Worm (Caenorhabditis elegans) whole organism, late embryonic: ENCODE results near the gene str-12.
"Not testable (repeated sequence)": the region's sequence is repeated elsewhere in the genome, so short reads cannot be mapped to it uniquely, and the experiment has no call there.

Source experiments
- C08G9.2 ChIP-seq: sonication (generic microtip); optimal IDR thresholded peaks from 2 replicates; lab custom pipeline; 2016; ENCODE audit warnings: mild to moderate bottlenecking, missing genetic modification characterization, moderate library complexity, missing compliant biosample characterization
- F13H6.1 ChIP-seq: sonication (generic microtip); optimal IDR thresholded peaks from 2 replicates; lab custom pipeline; 2016; ENCODE audit warnings: missing genetic modification characterization, missing compliant biosample characterization
- K02D7.2 ChIP-seq: sonication (generic microtip); optimal IDR thresholded peaks from 2 replicates; lab custom pipeline; 2017; ENCODE audit warnings: mild to moderate bottlenecking, missing genetic modification characterization, missing compliant biosample characterization
- Y22D7AL.16 ChIP-seq: sonication (generic microtip); optimal IDR thresholded peaks from 2 replicates; lab custom pipeline; 2016; ENCODE audit warnings: missing genetic modification characterization, missing compliant biosample characterization
- ceh-18 ChIP-seq: sonication (generic microtip); optimal IDR thresholded peaks from 2 replicates; lab custom pipeline; 2016; ENCODE audit warnings: missing genetic modification characterization, missing compliant biosample characterization
- ceh-19 ChIP-seq: fragments of 200-800 bp; sonication (Bioruptor generic); optimal IDR thresholded peaks from 2 replicates; lab custom pipeline; 2018; ENCODE audit warnings: mild to moderate bottlenecking, missing genetic modification characterization, missing compliant biosample characterization
- ceh-22 ChIP-seq: sonication (generic microtip); optimal IDR thresholded peaks from 2 replicates; lab custom pipeline; 2017; ENCODE audit warnings: missing biosample characterization, missing genetic modification characterization
- ceh-30 ChIP-seq: fragments of 150-350 bp; optimal IDR thresholded peaks from 2 replicates; lab custom pipeline; 2014; ENCODE audit warnings: missing biosample characterization, missing genetic modification characterization
- ceh-34 ChIP-seq: sonication (generic microtip); optimal IDR thresholded peaks from 2 replicates; lab custom pipeline; 2016; ENCODE audit warnings: mild to moderate bottlenecking, missing genetic modification characterization, missing compliant biosample characterization
- ceh-6 ChIP-seq: fragments of 200-800 bp; sonication (Bioruptor generic); optimal IDR thresholded peaks from 2 replicates; lab custom pipeline; 2018; ENCODE audit warnings: mild to moderate bottlenecking, missing genetic modification characterization, missing compliant biosample characterization
- ceh-9 ChIP-seq: sonication (generic microtip); optimal IDR thresholded peaks from 2 replicates; lab custom pipeline; 2016; ENCODE audit warnings: mild to moderate bottlenecking, missing genetic modification characterization, inconsistent platforms, missing compliant biosample characterization
- che-1 ChIP-seq: sonication (generic microtip); optimal IDR thresholded peaks from 2 replicates; lab custom pipeline; 2016; ENCODE audit warnings: mild to moderate bottlenecking, missing genetic modification characterization, missing compliant biosample characterization
- elt-4 ChIP-seq: sonication (generic microtip); optimal IDR thresholded peaks from 2 replicates; lab custom pipeline; 2016; ENCODE audit warnings: missing genetic modification characterization, missing compliant biosample characterization
- ets-4 ChIP-seq: sonication (generic microtip); optimal IDR thresholded peaks from 2 replicates; lab custom pipeline; 2016; ENCODE audit warnings: missing genetic modification characterization, missing compliant biosample characterization
- fax-1 ChIP-seq: sonication (generic microtip); optimal IDR thresholded peaks from 2 replicates; lab custom pipeline; 2016; ENCODE audit warnings: missing genotype, missing genetic modification characterization, missing compliant biosample characterization
- fkh-10 ChIP-seq: fragments of 150-350 bp; optimal IDR thresholded peaks from 2 replicates; lab custom pipeline; 2014; ENCODE audit warnings: missing biosample characterization, missing genetic modification reagents, missing genetic modification characterization
- fkh-6 ChIP-seq: sonication (generic microtip); optimal IDR thresholded peaks from 2 replicates; lab custom pipeline; 2016; ENCODE audit warnings: missing genetic modification characterization, missing compliant biosample characterization
- gmeb-2 ChIP-seq: sonication (generic microtip); optimal IDR thresholded peaks from 2 replicates; lab custom pipeline; 2016; ENCODE audit warnings: missing genetic modification characterization, inconsistent platforms, missing compliant biosample characterization
- hlh-13 ChIP-seq: fragments of 200-800 bp; sonication (Bioruptor generic); optimal IDR thresholded peaks from 2 replicates; lab custom pipeline; 2018; ENCODE audit warnings: mild to moderate bottlenecking, missing genetic modification characterization, missing compliant biosample characterization
- hlh-30 ChIP-seq: sonication (generic microtip); optimal IDR thresholded peaks from 2 replicates; lab custom pipeline; 2017; ENCODE audit warnings: antibody characterized with exemption, missing genetic modification characterization, missing compliant biosample characterization; ENCODE audit not compliant: insufficient read depth
- hlh-6 ChIP-seq: sonication (generic microtip); optimal IDR thresholded peaks from 2 replicates; lab custom pipeline; 2016; ENCODE audit warnings: missing genotype, missing genetic modification characterization, missing compliant biosample characterization
- lin-11 ChIP-seq: fragments of 200-800 bp; sonication (Bioruptor generic); optimal IDR thresholded peaks from 2 replicates; lab custom pipeline; 2018; ENCODE audit warnings: mild to moderate bottlenecking, missing genetic modification characterization, missing compliant biosample characterization
- madf-2 ChIP-seq: sonication (generic microtip); optimal IDR thresholded peaks from 2 replicates; lab custom pipeline; 2017; ENCODE audit warnings: missing genetic modification characterization, missing compliant biosample characterization
- mec-3 ChIP-seq: sonication (generic microtip); optimal IDR thresholded peaks from 2 replicates; lab custom pipeline; 2016; ENCODE audit warnings: borderline replicate concordance, missing genetic modification characterization, missing compliant biosample characterization
- nfya-1 ChIP-seq: sonication (generic microtip); optimal IDR thresholded peaks from 2 replicates; lab custom pipeline; 2017; ENCODE audit warnings: missing genetic modification characterization, mild to moderate bottlenecking, missing compliant biosample characterization, antibody characterized with exemption, moderate library complexity
- nhr-11 ChIP-seq: fragments of 150-350 bp; optimal IDR thresholded peaks from 2 replicates; lab custom pipeline; 2014; ENCODE audit warnings: missing biosample characterization, missing genetic modification characterization
- npax-4 ChIP-seq: sonication (generic microtip); optimal IDR thresholded peaks from 2 replicates; lab custom pipeline; 2016; ENCODE audit warnings: missing genetic modification characterization, missing compliant biosample characterization
- odd-2 ChIP-seq: sonication (generic microtip); optimal IDR thresholded peaks from 2 replicates; lab custom pipeline; 2017; ENCODE audit warnings: antibody characterized with exemption, mild to moderate bottlenecking, missing genetic modification characterization, missing compliant biosample characterization
- pqm-1 ChIP-seq: sonication (generic microtip); optimal IDR thresholded peaks from 2 replicates; lab custom pipeline; 2016; ENCODE audit warnings: missing genetic modification characterization, missing compliant biosample characterization
- pros-1 ChIP-seq: fragments of 150-350 bp; optimal IDR thresholded peaks from 2 replicates; lab custom pipeline; 2014; ENCODE audit warnings: missing biosample characterization, missing genetic modification reagents, missing genetic modification characterization
- ref-2 ChIP-seq: sonication (generic microtip); optimal IDR thresholded peaks from 2 replicates; lab custom pipeline; 2016; ENCODE audit warnings: missing genetic modification characterization, missing compliant biosample characterization
- syd-9 ChIP-seq: sonication (generic microtip); optimal IDR thresholded peaks from 2 replicates; lab custom pipeline; 2016; ENCODE audit warnings: mild to moderate bottlenecking, missing genetic modification characterization, moderate library complexity, missing compliant biosample characterization
- ttx-3 ChIP-seq: sonication (generic microtip); optimal IDR thresholded peaks from 2 replicates; lab custom pipeline; 2016; ENCODE audit warnings: missing genetic modification reagents, missing genetic modification characterization, missing compliant biosample characterization
- unc-42 ChIP-seq: sonication (generic microtip); optimal IDR thresholded peaks from 2 replicates; lab custom pipeline; 2016; ENCODE audit warnings: missing genotype, missing genetic modification characterization, missing compliant biosample characterization
- unc-55 ChIP-seq: sonication (generic microtip); optimal IDR thresholded peaks from 2 replicates; lab custom pipeline; 2017; ENCODE audit warnings: missing biosample characterization, missing genetic modification reagents, missing genetic modification characterization
- unc-86 ChIP-seq: sonication (generic microtip); optimal IDR thresholded peaks from 2 replicates; lab custom pipeline; 2016; ENCODE audit warnings: missing genetic modification characterization, missing compliant biosample characterization

The str-12 gene

DNA sequence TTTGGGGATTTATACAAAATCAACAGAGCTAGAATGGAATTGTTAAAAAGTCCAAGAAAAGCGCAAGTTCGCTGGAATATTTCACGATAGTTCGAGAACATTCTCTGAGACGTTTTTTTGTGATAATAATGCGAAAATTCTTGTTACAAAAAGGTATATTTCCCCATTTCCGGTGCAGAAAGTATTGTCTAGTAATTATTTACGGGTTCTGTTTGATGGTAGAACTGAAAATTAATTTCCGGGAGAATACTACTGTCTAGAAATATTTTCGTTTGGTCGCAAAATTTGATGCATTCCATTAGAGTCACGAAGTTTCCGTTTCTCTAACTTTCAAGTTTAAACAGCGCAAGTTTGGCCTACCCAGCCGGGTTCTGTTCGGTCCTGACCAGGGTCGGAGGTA lies 18.9 kb downstream of the str-12 start, which contains the start of gene str-248:
Gene str-248, minus strand, starts transcription at position 101 of the 400 bp plus-strand sequence.
- TF ChIP-seq syd-9 (no peak), nfya-1 (no peak), unc-55 (GFP tag; lab: Kevin White, UChicago) (no peak), ets-4 (tag; lab: Kevin White, UChicago) (no peak), pqm-1 (no peak)

DNA sequence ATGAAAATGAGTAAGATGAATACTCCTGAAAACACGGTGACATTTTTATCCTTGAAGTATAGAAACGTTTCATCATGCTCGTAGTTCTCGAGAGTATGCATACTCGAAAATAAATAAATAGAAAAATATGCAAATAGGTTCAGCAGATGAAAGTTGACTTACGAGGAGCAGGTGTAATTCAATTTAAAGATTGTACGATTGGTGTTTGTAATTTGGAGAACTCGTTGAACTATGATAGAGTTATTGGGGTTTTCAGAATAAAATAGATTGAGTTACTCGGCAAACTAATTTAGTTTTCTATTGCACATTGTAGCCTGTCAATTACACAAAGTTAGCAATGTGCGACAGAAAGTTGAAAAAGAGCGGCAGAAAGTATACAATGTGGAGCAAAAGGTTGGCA lies 28.2 kb downstream of the str-12 start, which contains the start of gene srz-44:
Gene srz-44, minus strand, starts transcription at position 101 of the 400 bp plus-strand sequence.
- TF ChIP-seq fkh-6 (tag; lab: Kevin White, UChicago) (no peak), ceh-34 (no peak), unc-86 (tag; lab: Kevin White, UChicago) (no peak), ceh-22 (tag; lab: Kevin White, UChicago) (no peak), hlh-13 (GFP tag; lab: Kevin White, UChicago) (no peak), madf-2 (no peak)
- TF ChIP-seq, all 69 proteins: peak for 0

DNA sequence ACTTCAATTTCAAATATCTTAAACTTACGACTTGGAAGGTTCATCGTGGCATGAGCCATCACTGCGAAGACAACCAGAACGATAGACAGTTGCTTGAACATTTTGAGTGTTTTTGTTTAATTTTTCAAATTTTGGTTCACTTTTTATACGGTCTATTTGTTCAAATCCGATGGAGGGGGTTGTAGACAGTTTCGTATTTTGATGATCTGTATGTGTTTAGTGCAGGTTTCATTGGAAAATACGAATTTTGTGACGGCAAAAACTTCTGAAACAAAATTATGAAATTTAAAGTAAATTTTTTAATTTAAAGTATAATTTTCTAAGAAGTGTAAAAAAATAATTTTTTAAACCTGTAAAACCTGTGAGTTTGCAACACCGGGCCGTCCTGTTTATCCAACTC lies 32.5 kb downstream of the str-12 start, which contains the start of gene C55A1.4:
Gene C55A1.4, minus strand, starts transcription at position 101 of the 400 bp plus-strand sequence.
- TF ChIP-seq syd-9; C08G9.2 (tag; lab: Kevin White, UChicago); F13H6.1 (tag; lab: Kevin White, UChicago): not testable (repeated sequence)
- TF ChIP-seq, all 69 proteins: peak for 0; not testable (repeated sequence) for 69

DNA sequence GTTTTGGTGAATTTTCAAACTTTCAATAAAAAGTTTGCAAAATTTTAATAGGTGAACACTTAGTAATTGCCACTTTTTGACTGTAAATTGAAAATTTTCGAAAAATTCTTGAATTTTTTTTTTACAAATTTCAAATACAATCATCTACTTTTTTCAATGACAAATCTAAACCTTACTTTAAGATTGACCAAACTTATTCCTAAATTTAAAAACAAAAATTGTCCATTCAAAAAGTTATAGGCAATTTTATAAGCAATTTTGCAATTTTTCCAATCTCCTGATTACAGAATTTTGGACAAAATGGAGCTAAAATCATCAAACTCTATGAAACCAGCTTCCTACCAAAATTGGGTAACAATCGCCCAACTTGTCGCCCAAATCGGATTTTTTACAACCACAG lies 33.9 kb downstream of the str-12 start, which contains the start of gene str-23:
Gene str-23, plus strand, starts transcription at position 301 of the 400 bp plus-strand sequence.
- no peak for TF ChIP-seq ttx-3 (tag; lab: Kevin White, UChicago)
- TF ChIP-seq hlh-13 (GFP tag; lab: Kevin White, UChicago) = no peak
- TF ChIP-seq ceh-22 (tag; lab: Kevin White, UChicago) = no peak
- TF ChIP-seq fkh-10 (GFP tag; lab: Kevin White, UChicago) = no peak
- no peak for TF ChIP-seq hlh-6 (tag; lab: Kevin White, UChicago)
- no peak for TF ChIP-seq ref-2 (tag; lab: Kevin White, UChicago)

DNA sequence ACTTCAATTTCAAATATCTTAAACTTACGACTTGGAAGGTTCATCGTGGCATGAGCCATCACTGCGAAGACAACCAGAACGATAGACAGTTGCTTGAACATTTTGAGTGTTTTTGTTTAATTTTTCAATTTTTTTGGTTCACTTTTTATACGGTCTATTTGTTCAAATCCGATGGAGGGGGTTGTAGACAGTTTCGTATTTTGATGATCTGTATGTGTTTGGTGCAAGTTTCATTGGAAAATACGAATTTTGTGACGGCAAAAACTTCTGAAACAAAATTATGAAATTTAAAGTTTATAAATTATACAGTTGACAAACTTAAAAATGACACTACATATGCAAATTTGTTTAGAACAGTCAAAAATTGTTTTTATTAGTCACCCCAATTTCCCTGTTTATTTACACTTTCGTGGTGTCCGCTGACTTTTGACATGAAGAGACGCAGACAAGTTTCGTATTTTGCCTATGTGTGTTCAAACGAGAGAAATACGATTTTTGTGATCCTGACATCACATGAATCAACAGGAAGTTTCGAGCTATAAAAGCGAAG lies 36.9 kb downstream of the str-12 start, which contains the start of the genes C55A1.7 and C55A1.6:
Gene C55A1.7, minus strand, starts transcription at position 101 of the 550 bp plus-strand sequence.
Gene C55A1.6, plus strand, starts transcription at position 500 of the 550 bp plus-strand sequence.
- not testable (repeated sequence) for TF ChIP-seq ceh-9; odd-2 (tag; lab: Kevin White, UChicago); syd-9

DNA sequence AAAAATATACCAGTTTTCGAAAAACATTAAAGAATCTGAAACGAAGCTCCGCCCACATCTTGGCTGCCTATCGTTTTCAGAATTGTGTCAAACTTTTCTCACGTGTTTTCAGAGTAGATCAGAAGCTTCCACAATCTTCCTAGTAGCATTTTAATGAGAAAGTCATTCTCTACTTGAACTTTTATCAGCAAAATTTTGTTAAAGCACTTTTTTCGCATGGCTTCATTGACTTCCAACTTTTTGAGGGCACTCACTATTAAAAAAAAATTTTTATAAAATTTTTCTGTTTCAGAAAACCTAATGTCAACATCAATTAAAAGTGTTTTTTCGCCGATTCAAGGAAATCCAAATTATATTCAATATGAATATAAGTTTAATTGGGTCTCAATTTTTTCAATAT lies 39.5 kb downstream of the str-12 start, which contains the start of gene sru-42:
Gene sru-42, plus strand, starts transcription at position 301 of the 400 bp plus-strand sequence.
- TF ChIP-seq fax-1 (tag; lab: Kevin White, UChicago) (no peak), mec-3 (tag; lab: Kevin White, UChicago) (no peak), lin-11 (no peak), ceh-19 (no peak), ceh-34 (no peak), che-1 (tag; lab: Kevin White, UChicago) (no peak), nhr-11 (tag; lab: Kevin White, UChicago) (no peak), elt-4 (tag; lab: Kevin White, UChicago) (no peak)

DNA sequence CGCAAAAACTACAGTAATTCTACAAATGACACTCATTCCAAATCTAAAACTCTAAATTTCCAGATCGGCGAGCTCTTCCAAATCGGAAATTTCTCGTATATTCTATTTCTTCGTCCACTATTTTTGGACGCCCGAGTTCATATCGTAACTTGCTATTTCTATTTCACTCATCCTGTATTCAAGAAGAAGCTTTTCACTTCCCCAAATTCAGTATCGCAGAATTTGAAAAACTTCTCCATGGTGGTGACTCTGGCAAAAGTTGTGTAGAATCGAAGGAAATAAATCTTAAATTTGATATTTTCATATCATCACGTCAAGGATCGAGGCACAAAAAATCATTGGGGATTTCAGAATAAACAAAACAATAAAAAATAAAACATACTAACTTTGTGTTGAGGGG lies 41.5 kb downstream of the str-12 start:
- TF ChIP-seq fkh-6 (tag; lab: Kevin White, UChicago) (no peak), hlh-30 (tag; lab: Kevin White, UChicago) (no peak), ceh-18 (no peak), odd-2 (tag; lab: Kevin White, UChicago) (no peak), ceh-30 (tag; lab: Kevin White, UChicago) (no peak), unc-42 (tag; lab: Kevin White, UChicago) (no peak), mec-3 (tag; lab: Kevin White, UChicago) (no peak), madf-2 (no peak), pros-1 (tag; lab: Kevin White, UChicago) (no peak), ceh-6 (GFP tag; lab: Kevin White, UChicago) (no peak), ets-4 (tag; lab: Kevin White, UChicago) (no peak), K02D7.2 (no peak), Y22D7AL.16 (tag; lab: Kevin White, UChicago) (no peak), gmeb-2 (tag; lab: Kevin White, UChicago) (no peak), npax-4 (tag; lab: Kevin White, UChicago) (no peak)
